Worm (Caenorhabditis elegans) whole organism, young adult: Measurements from ENCODE around the gene rop-1.

ENCODE experiments used
- B0035.1 ChIP-seq: sonication (generic microtip); optimal IDR thresholded peaks from 2 replicates; lab custom pipeline; 2016; ENCODE audit warnings: missing genetic modification characterization, mild to moderate bottlenecking, missing compliant biosample characterization, missing genotype, missing genetic modification reagents
- B0336.3 ChIP-seq: fragments of 200-800 bp; sonication (Bioruptor generic); IDR thresholded peaks from 2 replicates; pipeline ENCODE4 v1.3.6; 2022; ENCODE audit warnings: missing genetic modification characterization, missing compliant biosample characterization
- D2030.7 ChIP-seq: fragments of 200-800 bp; sonication (Bioruptor generic); IDR thresholded peaks from 2 replicates; pipeline ENCODE4 v1.3.6; 2022; ENCODE audit warnings: missing genetic modification reagents, missing genetic modification characterization, missing compliant biosample characterization
- F52B5.7 ChIP-seq: sonication (generic microtip); optimal IDR thresholded peaks from 2 replicates; lab custom pipeline; 2016; ENCODE audit warnings: mild to moderate bottlenecking, missing genetic modification characterization, missing compliant biosample characterization
- F55B11.4 ChIP-seq: sonication (generic microtip); optimal IDR thresholded peaks from 2 replicates; lab custom pipeline; 2016; ENCODE audit warnings: missing compliant biosample characterization, missing genetic modification characterization, borderline replicate concordance; ENCODE audit not compliant: insufficient read depth
- Y56A3A.18 ChIP-seq: fragments of 200-800 bp; sonication (Bioruptor generic); IDR thresholded peaks from 2 replicates; pipeline ENCODE4 v1.3.6; 2022; ENCODE audit warnings: missing genetic modification reagents, missing genetic modification characterization, missing compliant biosample characterization
- athp-1 ChIP-seq: sonication (generic microtip); optimal IDR thresholded peaks from 2 replicates; lab custom pipeline; 2017; ENCODE audit warnings: mild to moderate bottlenecking, missing genetic modification characterization, missing compliant biosample characterization
- attf-6 ChIP-seq: fragments of 200-800 bp; sonication (Bioruptor generic); IDR thresholded peaks from 2 replicates; pipeline ENCODE4 v1.3.6; 2022; ENCODE audit warnings: missing genetic modification reagents, missing genetic modification characterization, missing compliant biosample characterization
- bed-1 ChIP-seq: fragments of 200-800 bp; sonication (Bioruptor generic); IDR thresholded peaks from 2 replicates; pipeline ENCODE4 v1.3.6; 2022; ENCODE audit warnings: missing genetic modification reagents, missing genetic modification characterization, missing compliant biosample characterization
- cebp-1 ChIP-seq, 2 experiments: fragments of 200-800 bp in 1 of 2; sonication (Bioruptor generic) in 1 of 2; sonication (generic microtip) in 1 of 2; IDR thresholded peaks in 1 of 2; optimal IDR thresholded peaks in 1 of 2; 2 replicates each; pipeline versions ENCODE4 v1.3.6 to Lab custom; 2017 to 2022; ENCODE audit warnings: missing compliant biosample characterization in 2 of 2, missing genetic modification characterization in 2 of 2, mild to moderate bottlenecking in 1 of 2, missing genetic modification reagents in 1 of 2, moderate library complexity in 1 of 2
- ceh-100 ChIP-seq: fragments of 200-800 bp; sonication (Bioruptor generic); IDR thresholded peaks from 2 replicates; pipeline ENCODE4 v1.3.6; 2022; ENCODE audit warnings: missing genetic modification reagents, missing genetic modification characterization, missing compliant biosample characterization
- ceh-79 ChIP-seq: sonication (generic microtip); optimal IDR thresholded peaks from 2 replicates; lab custom pipeline; 2017; ENCODE audit warnings: mild to moderate bottlenecking, missing genetic modification characterization, missing compliant biosample characterization
- chd-7 ChIP-seq: sonication (generic microtip); optimal IDR thresholded peaks from 2 replicates; lab custom pipeline; 2016; ENCODE audit warnings: mild to moderate bottlenecking, missing genetic modification characterization, moderate library complexity, missing compliant biosample characterization
- die-1 ChIP-seq: sonication (generic microtip); optimal IDR thresholded peaks from 2 replicates; lab custom pipeline; 2016; ENCODE audit warnings: missing genotype, mild to moderate bottlenecking, missing genetic modification characterization, missing compliant biosample characterization
- dpff-1 ChIP-seq: sonication (generic microtip); optimal IDR thresholded peaks from 2 replicates; lab custom pipeline; 2017; ENCODE audit warnings: mild to moderate bottlenecking, missing genetic modification characterization, missing compliant biosample characterization
- ets-4 ChIP-seq: fragments of 200-800 bp; sonication (Bioruptor generic); optimal IDR thresholded peaks from 2 replicates; lab custom pipeline; 2018; ENCODE audit warnings: mild to moderate bottlenecking, missing genetic modification characterization, missing compliant biosample characterization
- fkh-3 ChIP-seq: sonication (generic microtip); optimal IDR thresholded peaks from 2 replicates; lab custom pipeline; 2016; ENCODE audit warnings: mild to moderate bottlenecking, missing genetic modification characterization, missing compliant biosample characterization
- hmg-20 ChIP-seq: fragments of 200-800 bp; sonication (Bioruptor generic); IDR thresholded peaks from 2 replicates; pipeline ENCODE4 v1.3.6; 2022; ENCODE audit warnings: missing genetic modification reagents, missing genetic modification characterization, missing compliant biosample characterization
- hsf-1 ChIP-seq: fragments of 200-800 bp; sonication (Bioruptor generic); IDR thresholded peaks from 2 replicates; pipeline ENCODE4 v1.3.6; 2022; ENCODE audit warnings: missing genetic modification reagents, missing genetic modification characterization, missing compliant biosample characterization
- lin-26 ChIP-seq: fragments of 200-800 bp; sonication (Bioruptor generic); IDR thresholded peaks from 2 replicates; pipeline ENCODE4 v1.3.6; 2022; ENCODE audit warnings: missing genetic modification reagents, missing genetic modification characterization, missing compliant biosample characterization
- lin-35 ChIP-seq, 3 experiments: fragments of 150-350 bp in 2 of 3; sonication (generic microtip) in 1 of 3; optimal IDR thresholded peaks; 2 replicates each; lab custom pipeline; 2014 to 2018; ENCODE audit warnings: missing biosample characterization in 3 of 3, missing genetic modification characterization in 3 of 3, missing genetic modification reagents in 3 of 3
- lir-1 ChIP-seq: fragments of 200-800 bp; sonication (Bioruptor generic); conservative IDR thresholded peaks from 2 replicates; pipeline ENCODE4 v1.3.6; 2022; ENCODE audit warnings: missing genetic modification reagents, missing genetic modification characterization, missing compliant biosample characterization
- lsl-1 ChIP-seq: fragments of 200-800 bp; sonication (Bioruptor generic); optimal IDR thresholded peaks from 2 replicates; lab custom pipeline; 2018; ENCODE audit warnings: mild to moderate bottlenecking, missing genetic modification characterization, moderate library complexity, missing compliant biosample characterization
- madf-3 ChIP-seq: fragments of 200-800 bp; sonication (Bioruptor generic); IDR thresholded peaks from 2 replicates; pipeline ENCODE4 v1.3.6; 2022; ENCODE audit warnings: missing genetic modification reagents, missing genetic modification characterization, missing compliant biosample characterization
- madf-8 ChIP-seq: fragments of 200-800 bp; sonication (Bioruptor generic); conservative IDR thresholded peaks from 2 replicates; pipeline ENCODE4 v1.3.6; 2022; ENCODE audit warnings: missing genetic modification reagents, missing genetic modification characterization, missing compliant biosample characterization
- mel-28 ChIP-seq: sonication (generic microtip); optimal IDR thresholded peaks from 2 replicates; lab custom pipeline; 2016; ENCODE audit warnings: borderline replicate concordance, mild to moderate bottlenecking, missing genetic modification characterization, missing compliant biosample characterization
- nfya-2 ChIP-seq: fragments of 200-800 bp; sonication (Bioruptor generic); IDR thresholded peaks from 2 replicates; pipeline ENCODE4 v1.3.6; 2022; ENCODE audit warnings: missing genetic modification reagents, missing genetic modification characterization, missing compliant biosample characterization
- nfyb-1 ChIP-seq: fragments of 200-800 bp; sonication (Bioruptor generic); IDR thresholded peaks from 2 replicates; pipeline ENCODE4 v1.3.6; 2022; ENCODE audit warnings: missing genetic modification reagents, missing genetic modification characterization, missing compliant biosample characterization
- pha-4 ChIP-seq: fragments of 150-350 bp; sonication (generic microtip); optimal IDR thresholded peaks from 2 replicates; lab custom pipeline; 2014; ENCODE audit warnings: missing biosample characterization, missing genetic modification reagents, missing genetic modification characterization
- rec-8 ChIP-seq, 2 experiments: sonication (generic microtip); optimal IDR thresholded peaks; 2 replicates each; lab custom pipeline; 2016; ENCODE audit warnings: mild to moderate bottlenecking in 2 of 2, missing genetic modification characterization in 2 of 2, missing genetic modification reagents in 2 of 2, missing genotype in 2 of 2, missing biosample characterization in 1 of 2, missing compliant biosample characterization in 1 of 2, moderate library complexity in 1 of 2
- sdz-38 ChIP-seq: sonication (generic microtip); optimal IDR thresholded peaks from 2 replicates; lab custom pipeline; 2016; ENCODE audit warnings: missing genotype, missing genetic modification characterization, missing compliant biosample characterization
- snpc-4 ChIP-seq, 5 experiments: fragments of 150-350 bp in 1 of 5; sonication (generic microtip) in 4 of 5; optimal IDR thresholded peaks; 2 replicates each; lab custom pipeline; 2014 to 2018; ENCODE audit warnings: missing genetic modification characterization in 5 of 5, missing biosample characterization in 3 of 5, antibody characterized with exemption in 2 of 5, mild to moderate bottlenecking in 2 of 5, missing compliant biosample characterization in 2 of 5, missing genotype in 2 of 5, moderate library complexity in 2 of 5, missing genetic modification reagents in 1 of 5
- unc-130 ChIP-seq: sonication (generic microtip); optimal IDR thresholded peaks from 2 replicates; lab custom pipeline; 2016; ENCODE audit warnings: missing genetic modification reagents, missing genetic modification characterization, missing compliant biosample characterization
- xnd-1 ChIP-seq: sonication (generic microtip); optimal IDR thresholded peaks from 2 replicates; lab custom pipeline; 2016; ENCODE audit warnings: missing genotype, missing genetic modification reagents, missing genetic modification characterization, missing compliant biosample characterization
- ztf-18 ChIP-seq: sonication (generic microtip); optimal IDR thresholded peaks from 2 replicates; lab custom pipeline; 2016; ENCODE audit warnings: missing genotype, mild to moderate bottlenecking, missing genetic modification characterization, missing compliant biosample characterization
- ztf-25 ChIP-seq: fragments of 200-800 bp; sonication (Bioruptor generic); IDR thresholded peaks from 2 replicates; pipeline ENCODE4 v1.3.6; 2022; ENCODE audit warnings: missing genetic modification reagents, missing genetic modification characterization, missing compliant biosample characterization

rop-1 gene

DNA sequence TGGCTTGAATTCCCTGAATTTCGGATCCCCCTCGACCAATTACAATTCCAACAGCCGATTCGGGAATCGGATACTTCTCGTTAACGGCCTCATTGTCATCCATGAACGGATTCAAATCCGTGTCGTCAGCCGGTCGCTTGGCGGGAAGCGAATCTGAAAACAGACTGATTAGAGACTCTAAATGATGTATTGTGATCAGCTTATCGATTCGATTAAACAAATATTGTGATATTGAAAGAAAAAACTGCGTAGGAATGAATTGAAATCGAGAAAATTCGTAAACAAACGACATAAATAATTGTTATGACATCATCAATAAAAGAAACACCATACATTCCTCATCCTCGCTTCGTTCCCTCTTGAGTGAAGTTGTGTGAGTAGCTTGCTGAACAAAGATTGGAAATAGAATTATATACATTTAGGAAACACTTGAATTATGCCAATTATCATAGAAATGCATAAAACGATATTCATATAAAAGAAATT is 16.9 kb downstream of the rop-1 start (continued):
- TF ChIP-seq ceh-79 (tag; lab: Kevin White, UChicago) (peak; percentile 83), xnd-1 (tag; lab: Kevin White, UChicago) (peak; percentile 28), F55B11.4 (tag; lab: Kevin White, UChicago) (no peak), lin-35 (GFP tag; optimal IDR thresholded peaks at IDR 0.05; lab: Kevin White, UChicago) (no peak), F52B5.7 (tag; lab: Kevin White, UChicago) (peak; percentile 91), unc-130 (no peak), rec-8 (tag; optimal IDR thresholded peaks at IDR 0.05; lab: Kevin White, UChicago) (peak in 1 of 2 experiments; percentile 0), snpc-4 (GFP tag; optimal IDR thresholded peaks at IDR 0.05; lab: Kevin White, UChicago) (no peak), snpc-4 (tag; optimal IDR thresholded peaks at IDR 0.05; lab: Kevin White, UChicago) (peak in 1 of 4 experiments; percentile 2), B0336.3 (GFP tag; lab: Robert Waterston, UW) (peak; percentile 82), nfyb-1 (0 out of 2 replicates have a peak, but pooled peaks have one; percentile 64), ztf-18 (peak; percentile 7), mel-28 (tag; lab: Kevin White, UChicago) (peak; percentile 74), dpff-1 (tag; lab: Kevin White, UChicago) (peak; percentile 93), fkh-3 (tag; lab: Kevin White, UChicago) (peak; percentile 54), chd-7 (tag; lab: Kevin White, UChicago) (peak; percentile 78), madf-3 (GFP tag; lab: Robert Waterston, UW) (peak; percentile 88), bed-1 (GFP tag; lab: Robert Waterston, UW) (0 out of 2 replicates have a peak, but pooled peaks have one; percentile 51), hsf-1 (GFP tag; lab: Robert Waterston, UW) (0 out of 2 replicates have a peak, but pooled peaks have one; percentile 63), attf-6 (GFP tag; lab: Robert Waterston, UW) (peak; percentile 73; the same call in 1 of the 2 replicates), D2030.7 (GFP tag; lab: Robert Waterston, UW) (0 out of 2 replicates have a peak, but pooled peaks have one; percentile 36), hmg-20 (GFP tag; lab: Robert Waterston, UW) (no peak), ztf-25 (GFP tag; lab: Robert Waterston, UW) (peak; percentile 85), B0035.1 (tag; lab: Kevin White, UChicago) (peak; percentile 10), ets-4 (GFP tag; lab: Kevin White, UChicago) (no peak), cebp-1 (GFP tag; IDR thresholded peaks at IDR 0.05; lab: Robert Waterston, UW) (0 out of 2 replicates have a peak, but pooled peaks have one; percentile 12), cebp-1 (tag; optimal IDR thresholded peaks at IDR 0.05; lab: Kevin White, UChicago) (peak; percentile 57), Y56A3A.18 (peak; percentile 59), lin-26 (GFP tag; lab: Robert Waterston, UW) (peak; percentile 64), die-1 (peak; percentile 27), athp-1 (tag; lab: Kevin White, UChicago) (peak; percentile 95)
- TF ChIP-seq, all 124 proteins: peak for 46

ce11 chrV:10237171-10237570 is 17.7 kb downstream of the rop-1 start:
- TF ChIP-seq F52B5.7 (tag; lab: Kevin White, UChicago) (no peak), dpff-1 (tag; lab: Kevin White, UChicago) (no peak), unc-130 (no peak), attf-6 (GFP tag; lab: Robert Waterston, UW) (no peak)

- no peak for TF ChIP-seq chd-7 (tag; lab: Kevin White, UChicago)
- TF ChIP-seq sdz-38 (tag; lab: Kevin White, UChicago), result no peak
- TF ChIP-seq ztf-25 (GFP tag; lab: Robert Waterston, UW), result no peak
- TF ChIP-seq pha-4 (tag; lab: Kevin White, UChicago), result no peak
- TF ChIP-seq lir-1, result no peak
- TF ChIP-seq madf-8 (GFP tag; lab: Robert Waterston, UW), result no peak
- TF ChIP-seq nfya-2 (GFP tag; lab: Robert Waterston, UW), result no peak
- no peak for TF ChIP-seq lsl-1 (GFP tag; lab: Kevin White, UChicago)
- no peak for TF ChIP-seq ceh-100
- TF ChIP-seq, all 124 proteins: peak for 0
Observed at ce11 chrV:10233330-10233729, 21.5 kb downstream of the rop-1 start, which contains the start of gene str-182. Gene str-182 (minus strand): TSS chrV:10233430.
